Fruit fly (Drosophila melanogaster): ENCODE measurements around the gene CG32588.

CG32588 gene

dm6 chrX:15163395-15163794 lies 43.0 kb downstream of the CG32588 start:
- no peak for TF ChIP-seq Myc (optimal IDR thresholded peaks at IDR 0.05)
- TF ChIP-seq h (optimal IDR thresholded peaks at IDR 0.05): no peak
- no peak for TF ChIP-seq Sin3A (optimal IDR thresholded peaks at IDR 0.05)

- TF ChIP-seq h (optimal IDR thresholded peaks at IDR 0.05) (no peak), Myc (optimal IDR thresholded peaks at IDR 0.05) (no peak)
Observed at dm6 chrX:15162941-15163340, 43.5 kb downstream of the CG32588 start, which contains the start of gene CG9095. TSS of gene CG9095 (minus strand) at chrX:15163225.

- TF ChIP-seq ttk (optimal IDR thresholded peaks at IDR 0.05) (no peak), insv (optimal IDR thresholded peaks at IDR 0.05) (no peak), Myc (optimal IDR thresholded peaks at IDR 0.05) (no peak), h (optimal IDR thresholded peaks at IDR 0.05) (no peak), psq (optimal IDR thresholded peaks at IDR 0.05) (no peak), Sin3A (optimal IDR thresholded peaks at IDR 0.05) (no peak)
Observed at dm6 chrX:15162068-15162467, 44.4 kb downstream of the CG32588 start.

dm6 chrX:15157230-15157629 lies 49.2 kb downstream of the CG32588 start:
- no peak for TF ChIP-seq h (optimal IDR thresholded peaks at IDR 0.05)
- TF ChIP-seq psq (optimal IDR thresholded peaks at IDR 0.05): no peak
- TF ChIP-seq ttk (optimal IDR thresholded peaks at IDR 0.05): no peak
- no peak for TF ChIP-seq Myc (optimal IDR thresholded peaks at IDR 0.05)
- TF ChIP-seq insv (optimal IDR thresholded peaks at IDR 0.05): no peak
- TF ChIP-seq Sin3A (optimal IDR thresholded peaks at IDR 0.05): no peak

dm6 chrX:15156286-15156685 lies 50.1 kb downstream of the CG32588 start:
- TF ChIP-seq Sin3A (optimal IDR thresholded peaks at IDR 0.05) (no peak), ttk (optimal IDR thresholded peaks at IDR 0.05) (no peak), psq (optimal IDR thresholded peaks at IDR 0.05) (no peak), Myc (optimal IDR thresholded peaks at IDR 0.05) (no peak), h (optimal IDR thresholded peaks at IDR 0.05) (no peak), insv (optimal IDR thresholded peaks at IDR 0.05) (no peak)

Measured in Kc167 (cell line).